Worm (Caenorhabditis elegans): Measurements from ENCODE around the gene srx-46.

ce11 chrV:9349687-9350086 is 3.4 kb upstream of the srx-46 start, which contains the start of gene srx-47:
- no peak for TF ChIP-seq klf-2 (GFP tag; conservative IDR thresholded peaks at IDR 0.05)
- no peak for TF ChIP-seq tab-1 (GFP tag; IDR thresholded peaks at IDR 0.05)
- TF ChIP-seq flt-1 (GFP tag; IDR thresholded peaks at IDR 0.05): no peak
- TF ChIP-seq cog-1 (tag; optimal IDR thresholded peaks at IDR 0.05): no peak
- TF ChIP-seq ref-1 (GFP tag; conservative IDR thresholded peaks at IDR 0.05): no peak
- no peak for TF ChIP-seq ztf-23 (GFP tag; IDR thresholded peaks at IDR 0.05)

Measured in whole organism, midembryonic.